Worm (Caenorhabditis elegans) whole organism, young adult: Measurements from ENCODE around the gene ech-8.

ENCODE experiments used
- B0035.1 ChIP-seq: sonication (generic microtip); optimal IDR thresholded peaks from 2 replicates; lab custom pipeline; 2016; ENCODE audit warnings: missing genetic modification characterization, mild to moderate bottlenecking, missing compliant biosample characterization, missing genotype, missing genetic modification reagents
- C17E4.6 ChIP-seq: fragments of 200-800 bp; sonication (Bioruptor generic); IDR thresholded peaks from 2 replicates; pipeline ENCODE4 v1.3.6; 2022; ENCODE audit warnings: missing genetic modification reagents, missing genetic modification characterization, missing compliant biosample characterization
- F55B11.4 ChIP-seq: sonication (generic microtip); optimal IDR thresholded peaks from 2 replicates; lab custom pipeline; 2016; ENCODE audit warnings: missing compliant biosample characterization, missing genetic modification characterization, borderline replicate concordance; ENCODE audit not compliant: insufficient read depth
- F57A8.1 ChIP-seq: fragments of 200-800 bp; sonication (Bioruptor generic); optimal IDR thresholded peaks from 2 replicates; lab custom pipeline; 2018; ENCODE audit warnings: mild to moderate bottlenecking, missing genetic modification characterization, moderate library complexity, missing compliant biosample characterization
- T07F8.4 ChIP-seq: sonication (generic microtip); optimal IDR thresholded peaks from 2 replicates; lab custom pipeline; 2016; ENCODE audit warnings: mild to moderate bottlenecking, missing genetic modification characterization, moderate library complexity, missing compliant biosample characterization
- Y53G8AR.9 ChIP-seq: fragments of 200-800 bp; sonication (Bioruptor generic); conservative IDR thresholded peaks from 2 replicates; pipeline ENCODE4 v1.3.6; 2022; ENCODE audit warnings: missing genetic modification reagents, missing genetic modification characterization, missing compliant biosample characterization
- Y79H2A.3 ChIP-seq: fragments of 200-800 bp; sonication (Bioruptor generic); conservative IDR thresholded peaks from 2 replicates; pipeline ENCODE4 v1.3.6; 2022; ENCODE audit warnings: missing genetic modification reagents, missing genetic modification characterization, missing compliant biosample characterization
- Y95B8A.8 ChIP-seq: fragments of 200-800 bp; sonication (Bioruptor generic); IDR thresholded peaks from 2 replicates; pipeline ENCODE4 v1.3.6; 2022; ENCODE audit warnings: missing genetic modification reagents, missing genetic modification characterization, missing compliant biosample characterization
- akir-1 ChIP-seq: fragments of 200-800 bp; sonication (Bioruptor generic); optimal IDR thresholded peaks from 2 replicates; lab custom pipeline; 2018; ENCODE audit warnings: mild to moderate bottlenecking, missing genetic modification characterization, moderate library complexity, missing compliant biosample characterization
- ama-1 ChIP-seq, 3 experiments: fragments of 150-350 bp in 1 of 3; sonication (generic microtip) in 2 of 3; optimal IDR thresholded peaks; 2 replicates each; lab custom pipeline; 2014 to 2018; ENCODE audit warnings: missing biosample characterization in 2 of 3, missing genetic modification characterization in 2 of 3, missing genetic modification reagents in 2 of 3
- atf-7 ChIP-seq: sonication (generic microtip); optimal IDR thresholded peaks from 2 replicates; lab custom pipeline; 2017; ENCODE audit warnings: mild to moderate bottlenecking, missing genetic modification characterization, missing compliant biosample characterization
- attf-3 ChIP-seq: fragments of 200-800 bp; sonication (Bioruptor generic); conservative IDR thresholded peaks from 2 replicates; pipeline ENCODE4 v1.3.6; 2022; ENCODE audit warnings: missing genetic modification reagents, missing genetic modification characterization, missing compliant biosample characterization
- attf-6 ChIP-seq: fragments of 200-800 bp; sonication (Bioruptor generic); IDR thresholded peaks from 2 replicates; pipeline ENCODE4 v1.3.6; 2022; ENCODE audit warnings: missing genetic modification reagents, missing genetic modification characterization, missing compliant biosample characterization
- bed-2 ChIP-seq: fragments of 200-800 bp; sonication (Bioruptor generic); IDR thresholded peaks from 2 replicates; pipeline ENCODE4 v1.3.6; 2022; ENCODE audit warnings: missing genetic modification reagents, missing genetic modification characterization, missing compliant biosample characterization
- cebp-1 ChIP-seq, 2 experiments: fragments of 200-800 bp in 1 of 2; sonication (Bioruptor generic) in 1 of 2; sonication (generic microtip) in 1 of 2; IDR thresholded peaks in 1 of 2; optimal IDR thresholded peaks in 1 of 2; 2 replicates each; pipeline versions ENCODE4 v1.3.6 to Lab custom; 2017 to 2022; ENCODE audit warnings: missing compliant biosample characterization in 2 of 2, missing genetic modification characterization in 2 of 2, mild to moderate bottlenecking in 1 of 2, missing genetic modification reagents in 1 of 2, moderate library complexity in 1 of 2
- ceh-100 ChIP-seq: fragments of 200-800 bp; sonication (Bioruptor generic); IDR thresholded peaks from 2 replicates; pipeline ENCODE4 v1.3.6; 2022; ENCODE audit warnings: missing genetic modification reagents, missing genetic modification characterization, missing compliant biosample characterization
- ceh-27 ChIP-seq: fragments of 200-800 bp; sonication (Bioruptor generic); optimal IDR thresholded peaks from 2 replicates; lab custom pipeline; 2018; ENCODE audit warnings: mild to moderate bottlenecking, missing genetic modification characterization, moderate library complexity, missing compliant biosample characterization
- ceh-58 ChIP-seq: fragments of 200-800 bp; sonication (Bioruptor generic); IDR thresholded peaks from 2 replicates; pipeline ENCODE4 v1.3.6; 2022; ENCODE audit warnings: missing genetic modification characterization, missing compliant biosample characterization
- efl-1 ChIP-seq: fragments of 150-350 bp; optimal IDR thresholded peaks from 2 replicates; lab custom pipeline; 2014; ENCODE audit warnings: missing biosample characterization, missing genetic modification reagents, missing genetic modification characterization
- egrh-3 ChIP-seq: fragments of 200-800 bp; sonication (Bioruptor generic); IDR thresholded peaks from 2 replicates; pipeline ENCODE4 v1.3.6; 2022; ENCODE audit warnings: missing genetic modification reagents, missing genetic modification characterization, missing compliant biosample characterization
- hlh-26 ChIP-seq: fragments of 200-800 bp; sonication (Bioruptor generic); conservative IDR thresholded peaks from 2 replicates; pipeline ENCODE4 v1.3.6; 2022; ENCODE audit warnings: missing genetic modification reagents, missing genetic modification characterization, missing compliant biosample characterization
- hmg-20 ChIP-seq: fragments of 200-800 bp; sonication (Bioruptor generic); IDR thresholded peaks from 2 replicates; pipeline ENCODE4 v1.3.6; 2022; ENCODE audit warnings: missing genetic modification reagents, missing genetic modification characterization, missing compliant biosample characterization
- lag-1 ChIP-seq: fragments of 200-800 bp; sonication (Bioruptor generic); IDR thresholded peaks from 2 replicates; pipeline ENCODE4 v1.3.6; 2022; ENCODE audit warnings: missing genetic modification reagents, missing genetic modification characterization, missing compliant biosample characterization
- let-526 ChIP-seq: fragments of 200-800 bp; sonication (Bioruptor generic); IDR thresholded peaks from 2 replicates; pipeline ENCODE4 v1.3.6; 2022; ENCODE audit warnings: missing genetic modification reagents, missing genetic modification characterization, missing compliant biosample characterization
- lin-35 ChIP-seq, 3 experiments: fragments of 150-350 bp in 2 of 3; sonication (generic microtip) in 1 of 3; optimal IDR thresholded peaks; 2 replicates each; lab custom pipeline; 2014 to 2018; ENCODE audit warnings: missing biosample characterization in 3 of 3, missing genetic modification characterization in 3 of 3, missing genetic modification reagents in 3 of 3
- lin-40 ChIP-seq: sonication (generic microtip); optimal IDR thresholded peaks from 2 replicates; lab custom pipeline; 2016; ENCODE audit warnings: missing genetic modification characterization, mild to moderate bottlenecking, missing compliant biosample characterization, missing genotype, missing genetic modification reagents
- lin-54 ChIP-seq: fragments of 200-800 bp; sonication (Bioruptor generic); optimal IDR thresholded peaks from 2 replicates; lab custom pipeline; 2018; ENCODE audit warnings: mild to moderate bottlenecking, missing genetic modification characterization, missing compliant biosample characterization
- lsy-27 ChIP-seq: sonication (generic microtip); optimal IDR thresholded peaks from 2 replicates; lab custom pipeline; 2017; ENCODE audit warnings: missing genetic modification characterization, mild to moderate bottlenecking, missing compliant biosample characterization, antibody characterized with exemption, missing genotype, borderline replicate concordance; ENCODE audit not compliant: insufficient read depth
- mcd-1 ChIP-seq: fragments of 200-800 bp; sonication (Bioruptor generic); IDR thresholded peaks from 2 replicates; pipeline ENCODE4 v1.3.6; 2022; ENCODE audit warnings: missing genetic modification reagents, missing genetic modification characterization, missing compliant biosample characterization
- nfya-2 ChIP-seq: fragments of 200-800 bp; sonication (Bioruptor generic); IDR thresholded peaks from 2 replicates; pipeline ENCODE4 v1.3.6; 2022; ENCODE audit warnings: missing genetic modification reagents, missing genetic modification characterization, missing compliant biosample characterization
- nfyb-1 ChIP-seq: fragments of 200-800 bp; sonication (Bioruptor generic); IDR thresholded peaks from 2 replicates; pipeline ENCODE4 v1.3.6; 2022; ENCODE audit warnings: missing genetic modification reagents, missing genetic modification characterization, missing compliant biosample characterization
- nhr-120 ChIP-seq: fragments of 200-800 bp; sonication (Bioruptor generic); IDR thresholded peaks from 2 replicates; pipeline ENCODE4 v1.3.6; 2022; ENCODE audit warnings: missing genetic modification characterization, missing compliant biosample characterization
- nhr-80 ChIP-seq: sonication (generic microtip); optimal IDR thresholded peaks from 2 replicates; lab custom pipeline; 2016; ENCODE audit warnings: missing genetic modification characterization, missing compliant biosample characterization
- rcor-1 ChIP-seq: fragments of 200-800 bp; sonication (Bioruptor generic); IDR thresholded peaks from 2 replicates; pipeline ENCODE4 v1.3.6; 2022; ENCODE audit warnings: missing genetic modification reagents, missing genetic modification characterization, missing compliant biosample characterization
- repo-1 ChIP-seq: sonication (generic microtip); optimal IDR thresholded peaks from 2 replicates; lab custom pipeline; 2017; ENCODE audit warnings: mild to moderate bottlenecking, missing genetic modification characterization, missing compliant biosample characterization
- snpc-1.3 ChIP-seq: sonication (generic microtip); optimal IDR thresholded peaks from 2 replicates; lab custom pipeline; 2017; ENCODE audit warnings: missing genetic modification characterization, mild to moderate bottlenecking, missing compliant biosample characterization, antibody characterized with exemption, moderate library complexity, missing genotype, missing genetic modification reagents; ENCODE audit not compliant: insufficient read depth
- snpc-3.4 ChIP-seq: sonication (generic microtip); optimal IDR thresholded peaks from 2 replicates; lab custom pipeline; 2017; ENCODE audit warnings: missing genetic modification characterization, mild to moderate bottlenecking, missing compliant biosample characterization, antibody characterized with exemption, moderate library complexity, missing genotype, missing genetic modification reagents
- snpc-4 ChIP-seq, 5 experiments: fragments of 150-350 bp in 1 of 5; sonication (generic microtip) in 4 of 5; optimal IDR thresholded peaks; 2 replicates each; lab custom pipeline; 2014 to 2018; ENCODE audit warnings: missing genetic modification characterization in 5 of 5, missing biosample characterization in 3 of 5, antibody characterized with exemption in 2 of 5, mild to moderate bottlenecking in 2 of 5, missing compliant biosample characterization in 2 of 5, missing genotype in 2 of 5, moderate library complexity in 2 of 5, missing genetic modification reagents in 1 of 5
- somi-1 ChIP-seq: fragments of 200-800 bp; sonication (Bioruptor generic); optimal IDR thresholded peaks from 2 replicates; lab custom pipeline; 2018; ENCODE audit warnings: mild to moderate bottlenecking, missing genetic modification characterization, missing compliant biosample characterization
- unc-130 ChIP-seq: sonication (generic microtip); optimal IDR thresholded peaks from 2 replicates; lab custom pipeline; 2016; ENCODE audit warnings: missing genetic modification reagents, missing genetic modification characterization, missing compliant biosample characterization
- xnd-1 ChIP-seq: sonication (generic microtip); optimal IDR thresholded peaks from 2 replicates; lab custom pipeline; 2016; ENCODE audit warnings: missing genotype, missing genetic modification reagents, missing genetic modification characterization, missing compliant biosample characterization
- ztf-22 ChIP-seq: fragments of 200-800 bp; sonication (Bioruptor generic); optimal IDR thresholded peaks from 2 replicates; lab custom pipeline; 2018; ENCODE audit warnings: mild to moderate bottlenecking, missing genetic modification characterization, moderate library complexity, missing compliant biosample characterization
- ztf-26 ChIP-seq: sonication (generic microtip); optimal IDR thresholded peaks from 2 replicates; lab custom pipeline; 2017; ENCODE audit warnings: missing genetic modification characterization, missing compliant biosample characterization
- ztf-3 ChIP-seq: fragments of 200-800 bp; sonication (Bioruptor generic); optimal IDR thresholded peaks from 2 replicates; lab custom pipeline; 2018; ENCODE audit warnings: mild to moderate bottlenecking, missing genetic modification characterization, missing compliant biosample characterization

ech-8 gene

ce11 chrIV:10219208-10219607, 19.8 kb downstream of the ech-8 start, which contains the start of gene qns-1:
qns-1 (minus strand) TSS chrIV:10219308.
- TF ChIP-seq let-526 (no peak), F55B11.4 (tag; lab: Kevin White, UChicago) (no peak), hmg-20 (GFP tag; lab: Robert Waterston, UW) (no peak), snpc-3.4 (peak; percentile 15), cebp-1 (GFP tag; IDR thresholded peaks at IDR 0.05; lab: Robert Waterston, UW) (no peak), cebp-1 (tag; optimal IDR thresholded peaks at IDR 0.05; lab: Kevin White, UChicago) (no peak), Y95B8A.8 (GFP tag; lab: Robert Waterston, UW) (no peak), nhr-120 (GFP tag; lab: Robert Waterston, UW) (no peak), lin-35 (GFP tag; optimal IDR thresholded peaks at IDR 0.05; lab: Kevin White, UChicago) (peak in 1 of 3 experiments; percentile 12)

ce11 chrIV:10216704-10217296, 22.2 kb downstream of the ech-8 start:
- TF ChIP-seq ceh-27: no peak
- no peak for TF ChIP-seq snpc-4 (GFP tag; optimal IDR thresholded peaks at IDR 0.05; lab: Kevin White, UChicago)
- TF ChIP-seq snpc-4 (tag; optimal IDR thresholded peaks at IDR 0.05; lab: Kevin White, UChicago): no peak
- TF ChIP-seq ztf-26: peak; percentile 95
- no peak for TF ChIP-seq hlh-26
- TF ChIP-seq xnd-1: no peak
- no peak for TF ChIP-seq T07F8.4 (tag; lab: Kevin White, UChicago)
- TF ChIP-seq ztf-3: no peak
- TF ChIP-seq nfyb-1 (GFP tag; lab: Robert Waterston, UW): no peak
- no peak for TF ChIP-seq akir-1 (GFP tag; lab: Kevin White, UChicago)
- no peak for TF ChIP-seq unc-130
- TF ChIP-seq attf-3: no peak
- peak; percentile 11 for TF ChIP-seq repo-1 (tag; lab: Kevin White, UChicago)
- no peak for TF ChIP-seq ceh-100
- no peak for TF ChIP-seq ama-1 (optimal IDR thresholded peaks at IDR 0.05; lab: Kevin White, UChicago)
- no peak for TF ChIP-seq ama-1 (GFP tag; optimal IDR thresholded peaks at IDR 0.05; lab: Kevin White, UChicago)
- peak; percentile 30; the same call in 1 of the 2 replicates for TF ChIP-seq mcd-1 (GFP tag; lab: Robert Waterston, UW)
- no peak for TF ChIP-seq ceh-58
- no peak for TF ChIP-seq rcor-1
- 0 out of 2 replicates have a peak, but pooled peaks have one; percentile 40 for TF ChIP-seq nfya-2 (GFP tag; lab: Robert Waterston, UW)
- no peak for TF ChIP-seq Y79H2A.3
- TF ChIP-seq egrh-3 (GFP tag; lab: Robert Waterston, UW): peak; percentile 88
- no peak for TF ChIP-seq bed-2 (GFP tag; lab: Robert Waterston, UW)
- no peak for TF ChIP-seq Y53G8AR.9 (GFP tag; lab: Robert Waterston, UW)
- no peak for TF ChIP-seq atf-7 (tag; lab: Kevin White, UChicago)
- TF ChIP-seq F57A8.1 (GFP tag; lab: Kevin White, UChicago): no peak
- no peak for TF ChIP-seq nhr-80 (tag; lab: Kevin White, UChicago)
- TF ChIP-seq lsy-27 (tag; lab: Kevin White, UChicago): no peak
- TF ChIP-seq lin-40 (tag; lab: Kevin White, UChicago): peak; percentile 63
- no peak for TF ChIP-seq lin-54 (GFP tag; lab: Kevin White, UChicago)
- TF ChIP-seq lag-1 (GFP tag; lab: Robert Waterston, UW): no peak
- TF ChIP-seq snpc-1.3: no peak
- no peak for TF ChIP-seq C17E4.6 (GFP tag; lab: Robert Waterston, UW)
- TF ChIP-seq B0035.1: no peak
- TF ChIP-seq ztf-22 (GFP tag; lab: Kevin White, UChicago): no peak
- TF ChIP-seq nhr-120 (GFP tag; lab: Robert Waterston, UW): no peak
- TF ChIP-seq efl-1: no peak
- no peak for TF ChIP-seq attf-6 (GFP tag; lab: Robert Waterston, UW)
- TF ChIP-seq somi-1: no peak
